Worm (Caenorhabditis elegans): Measurements from ENCODE around the gene cwp-3.

The cwp-3 gene

ce11 chrV:4891305-4891704, 48.7 kb downstream of the cwp-3 start:
- TF ChIP-seq lin-14 (GFP tag; optimal IDR thresholded peaks at IDR 0.05) (no peak), egl-27 (tag; optimal IDR thresholded peaks at IDR 0.05) (no peak), mdl-1 (tag; optimal IDR thresholded peaks at IDR 0.05) (no peak), ets-5 (GFP tag; IDR thresholded peaks at IDR 0.05) (no peak), unc-30 (tag; optimal IDR thresholded peaks at IDR 0.05) (no peak), C16A3.4 (tag; optimal IDR thresholded peaks at IDR 0.05) (no peak), egl-13 (tag; optimal IDR thresholded peaks at IDR 0.05) (no peak), C34B4.2 (tag; optimal IDR thresholded peaks at IDR 0.05) (no peak), unc-130 (tag; optimal IDR thresholded peaks at IDR 0.05) (no peak), mep-1 (tag; optimal IDR thresholded peaks at IDR 0.05) (no peak), aha-1 (tag; optimal IDR thresholded peaks at IDR 0.05) (no peak), ces-1 (GFP tag; optimal IDR thresholded peaks at IDR 0.05) (no peak), lsy-2 (tag; optimal IDR thresholded peaks at IDR 0.05) (no peak), pqm-1 (tag; optimal IDR thresholded peaks at IDR 0.05) (no peak), nhr-47 (tag; optimal IDR thresholded peaks at IDR 0.05) (no peak), F16B12.6 (tag; optimal IDR thresholded peaks at IDR 0.05) (no peak), nhr-90 (tag; optimal IDR thresholded peaks at IDR 0.05; ENCODE audit: poor library complexity) (no peak), nhr-28 (tag; optimal IDR thresholded peaks at IDR 0.05) (no peak), zag-1 (tag; optimal IDR thresholded peaks at IDR 0.05) (no peak), unc-86 (tag; optimal IDR thresholded peaks at IDR 0.05) (no peak)

Data from whole organism, L1 larva.